Worm (Caenorhabditis elegans) whole organism, L4 larva: ENCODE data around the gene F32D8.13.
A peak's percentile ranks its signal among the peaks of the same experiment; 100 is the strongest.

Experiments used
- F10B5.3 ChIP-seq: sonication (generic microtip); optimal IDR thresholded peaks from 2 replicates; lab custom pipeline; 2016; ENCODE audit warnings: mild to moderate bottlenecking, missing genetic modification characterization, missing compliant biosample characterization
- R02D3.7 ChIP-seq: fragments of 150-350 bp; sonication (generic microtip); optimal IDR thresholded peaks from 3 replicates; lab custom pipeline; 2014; ENCODE audit warnings: missing biosample characterization, missing genetic modification characterization
- Y48G9A.11 ChIP-seq: fragments of 200-800 bp; sonication (Bioruptor generic); IDR thresholded peaks from 2 replicates; pipeline ENCODE4 v1.3.6; 2022; ENCODE audit warnings: missing genetic modification reagents, missing genetic modification characterization, missing compliant biosample characterization
- ZK546.5 ChIP-seq, 2 experiments: sonication (generic microtip); optimal IDR thresholded peaks; 2 replicates each; lab custom pipeline; 2017; ENCODE audit warnings: missing biosample characterization in 2 of 2, missing genetic modification characterization in 2 of 2
- ama-1 ChIP-seq: fragments of 150-350 bp; optimal IDR thresholded peaks from 2 replicates; lab custom pipeline; 2014; ENCODE audit warnings: inconsistent platforms, mixed read lengths
- arid-1 ChIP-seq: fragments of 200-800 bp; sonication (Bioruptor generic); conservative IDR thresholded peaks from 2 replicates; pipeline ENCODE4 v1.3.6; 2022; ENCODE audit warnings: missing genetic modification reagents, missing genetic modification characterization, missing compliant biosample characterization
- attf-4 ChIP-seq: sonication (generic microtip); optimal IDR thresholded peaks from 3 replicates; lab custom pipeline; 2017; ENCODE audit warnings: missing biosample characterization, missing genetic modification characterization
- ceh-20 ChIP-seq: fragments of 200-800 bp; sonication (Bioruptor generic); IDR thresholded peaks from 2 replicates; pipeline ENCODE4 v1.3.6; 2022; ENCODE audit warnings: missing genetic modification reagents, missing genetic modification characterization, missing compliant biosample characterization
- ceh-28 ChIP-seq: fragments of 150-350 bp; optimal IDR thresholded peaks from 2 replicates; lab custom pipeline; 2014; ENCODE audit warnings: missing biosample characterization, missing genetic modification reagents, missing genetic modification characterization
- ceh-32 ChIP-seq: sonication (generic microtip); optimal IDR thresholded peaks from 2 replicates; lab custom pipeline; 2016; ENCODE audit warnings: mild to moderate bottlenecking, missing genetic modification characterization, missing compliant biosample characterization; ENCODE audit not compliant: poor library complexity
- ceh-44 ChIP-seq: fragments of 200-800 bp; sonication (Bioruptor generic); IDR thresholded peaks from 2 replicates; pipeline ENCODE4 v1.3.6; 2022; ENCODE audit warnings: missing genetic modification reagents, missing genetic modification characterization, missing compliant biosample characterization
- ceh-62 ChIP-seq: sonication (generic microtip); optimal IDR thresholded peaks from 2 replicates; lab custom pipeline; 2017; ENCODE audit warnings: missing biosample characterization, missing genetic modification characterization
- ceh-82 ChIP-seq: sonication (generic microtip); optimal IDR thresholded peaks from 2 replicates; lab custom pipeline; 2017; ENCODE audit warnings: missing biosample characterization, missing genetic modification characterization
- ces-1 ChIP-seq: fragments of 150-350 bp; sonication (generic microtip); optimal IDR thresholded peaks from 4 replicates; lab custom pipeline; 2014; ENCODE audit warnings: missing biosample characterization, missing genetic modification reagents, missing genetic modification characterization
- daf-16 ChIP-seq, 3 experiments: sonication (generic microtip); optimal IDR thresholded peaks; 2 replicates each; lab custom pipeline; 2016 to 2017; ENCODE audit warnings: missing genetic modification characterization in 3 of 3, missing genetic modification reagents in 3 of 3, mild to moderate bottlenecking in 2 of 3, missing compliant biosample characterization in 2 of 3, missing biosample characterization in 1 of 3, moderate library complexity in 1 of 3
- daf-19 ChIP-seq: fragments of 200-800 bp; sonication (Bioruptor generic); conservative IDR thresholded peaks from 2 replicates; pipeline ENCODE4 v1.3.6; 2022; ENCODE audit warnings: missing genetic modification characterization, missing compliant biosample characterization
- dmd-6 ChIP-seq: fragments of 200-800 bp; sonication (Bioruptor generic); IDR thresholded peaks from 2 replicates; pipeline ENCODE4 v1.3.6; 2022; ENCODE audit warnings: missing genetic modification reagents, missing genetic modification characterization, missing compliant biosample characterization
- dmd-8 ChIP-seq: fragments of 200-800 bp; sonication (Bioruptor generic); IDR thresholded peaks from 2 replicates; pipeline ENCODE4 v1.3.6; 2022; ENCODE audit warnings: missing genetic modification characterization, missing compliant biosample characterization
- dmd-9 ChIP-seq: fragments of 200-800 bp; sonication (Bioruptor generic); IDR thresholded peaks from 2 replicates; pipeline ENCODE4 v1.3.6; 2022; ENCODE audit warnings: missing genetic modification reagents, missing genetic modification characterization, missing compliant biosample characterization
- dpl-1 ChIP-seq: fragments of 150-350 bp; optimal IDR thresholded peaks from 2 replicates; lab custom pipeline; 2014; ENCODE audit warnings: missing biosample characterization, missing genetic modification reagents, missing genetic modification characterization
- duxl-1 ChIP-seq: sonication (generic microtip); optimal IDR thresholded peaks from 2 replicates; lab custom pipeline; 2016; ENCODE audit warnings: mild to moderate bottlenecking, missing genetic modification characterization, moderate library complexity, missing compliant biosample characterization; ENCODE audit not compliant: poor library complexity
- egl-43 ChIP-seq: fragments of 200-800 bp; sonication (Bioruptor generic); IDR thresholded peaks from 2 replicates; pipeline ENCODE4 v1.3.6; 2022; ENCODE audit warnings: missing genetic modification reagents, missing genetic modification characterization, missing compliant biosample characterization
- gei-8 ChIP-seq: fragments of 200-800 bp; sonication (Bioruptor generic); optimal IDR thresholded peaks from 2 replicates; lab custom pipeline; 2018; ENCODE audit warnings: mild to moderate bottlenecking, missing genetic modification characterization, missing compliant biosample characterization
- hif-1 ChIP-seq, 2 experiments: sonication (generic microtip); optimal IDR thresholded peaks; 2 replicates each; lab custom pipeline; 2016 to 2017; ENCODE audit warnings: missing compliant biosample characterization in 2 of 2, missing genetic modification characterization in 2 of 2, missing genetic modification reagents in 2 of 2, missing genotype in 2 of 2, mild to moderate bottlenecking in 1 of 2
- hlh-11 ChIP-seq: fragments of 200-800 bp; sonication (Bioruptor generic); optimal IDR thresholded peaks from 2 replicates; lab custom pipeline; 2018; ENCODE audit warnings: mild to moderate bottlenecking, missing genetic modification characterization, missing compliant biosample characterization
- hlh-30 ChIP-seq: sonication (generic microtip); optimal IDR thresholded peaks from 2 replicates; lab custom pipeline; 2017; ENCODE audit warnings: antibody characterized with exemption, mild to moderate bottlenecking, missing genetic modification characterization, missing compliant biosample characterization; ENCODE audit not compliant: insufficient read depth
- hmg-1.1 ChIP-seq: fragments of 200-800 bp; sonication (Bioruptor generic); IDR thresholded peaks from 2 replicates; pipeline ENCODE4 v1.3.6; 2022; ENCODE audit warnings: missing genetic modification reagents, missing genetic modification characterization, missing compliant biosample characterization
- jun-1 ChIP-seq: fragments of 150-350 bp; optimal IDR thresholded peaks from 2 replicates; lab custom pipeline; 2014; ENCODE audit warnings: missing biosample characterization, missing genetic modification reagents, missing genetic modification characterization
- lin-1 ChIP-seq: fragments of 200-800 bp; sonication (Bioruptor generic); IDR thresholded peaks from 2 replicates; pipeline ENCODE4 v1.3.6; 2022; ENCODE audit warnings: missing genetic modification reagents, missing genetic modification characterization, missing compliant biosample characterization
- lin-38 ChIP-seq: fragments of 200-800 bp; sonication (Bioruptor generic); IDR thresholded peaks from 2 replicates; pipeline ENCODE4 v1.3.6; 2022; ENCODE audit warnings: missing genetic modification reagents, missing genetic modification characterization, missing compliant biosample characterization
- lir-3 ChIP-seq: sonication (generic microtip); optimal IDR thresholded peaks from 2 replicates; lab custom pipeline; 2016; ENCODE audit warnings: mild to moderate bottlenecking, missing genetic modification characterization, missing compliant biosample characterization
- lsy-2 ChIP-seq, 2 experiments: fragments of 150-350 bp in 1 of 2; sonication (generic microtip) in 1 of 2; optimal IDR thresholded peaks; 2 replicates each; lab custom pipeline; 2014 to 2017; ENCODE audit warnings: missing biosample characterization in 2 of 2, missing genetic modification characterization in 2 of 2
- madf-9 ChIP-seq: fragments of 200-800 bp; sonication (Bioruptor generic); conservative IDR thresholded peaks from 2 replicates; pipeline ENCODE4 v1.3.6; 2022; ENCODE audit warnings: missing genetic modification reagents, missing genetic modification characterization, missing compliant biosample characterization
- mdl-1 ChIP-seq, 2 experiments: fragments of 150-350 bp in 1 of 2; sonication (generic microtip) in 1 of 2; optimal IDR thresholded peaks; 2 replicates each; lab custom pipeline; 2014 to 2017; ENCODE audit warnings: missing biosample characterization in 2 of 2, missing genetic modification characterization in 2 of 2
- mep-1 ChIP-seq: fragments of 150-350 bp; sonication (generic microtip); optimal IDR thresholded peaks from 3 replicates; lab custom pipeline; 2014; ENCODE audit warnings: missing biosample characterization, missing genetic modification characterization
- nhr-102 ChIP-seq: sonication (generic microtip); optimal IDR thresholded peaks from 2 replicates; lab custom pipeline; 2016; ENCODE audit warnings: mild to moderate bottlenecking, missing genetic modification characterization, moderate library complexity, missing compliant biosample characterization
- nhr-11 ChIP-seq: fragments of 150-350 bp; optimal IDR thresholded peaks from 2 replicates; lab custom pipeline; 2014; ENCODE audit warnings: missing biosample characterization, missing genetic modification characterization
- nhr-48 ChIP-seq: sonication (generic microtip); optimal IDR thresholded peaks from 2 replicates; lab custom pipeline; 2016; ENCODE audit warnings: mild to moderate bottlenecking, missing genetic modification characterization, missing compliant biosample characterization
- pha-4 ChIP-seq, 2 experiments: fragments of 150-350 bp in 1 of 2; fragments of 200-800 bp in 1 of 2; sonication (Bioruptor generic) in 1 of 2; IDR thresholded peaks in 1 of 2; optimal IDR thresholded peaks in 1 of 2; 2 replicates each; pipeline versions ENCODE4 v1.3.6 to Lab custom; 2014 to 2022; ENCODE audit warnings: missing genetic modification characterization in 2 of 2, missing genetic modification reagents in 2 of 2, missing biosample characterization in 1 of 2, missing compliant biosample characterization in 1 of 2
- saeg-2 ChIP-seq: fragments of 200-800 bp; sonication (Bioruptor generic); IDR thresholded peaks from 2 replicates; pipeline ENCODE4 v1.3.6; 2022; ENCODE audit warnings: missing genetic modification reagents, missing genetic modification characterization, missing compliant biosample characterization
- sdz-12 ChIP-seq: fragments of 200-800 bp; sonication (Bioruptor generic); optimal IDR thresholded peaks from 2 replicates; lab custom pipeline; 2018; ENCODE audit warnings: mild to moderate bottlenecking, missing genetic modification characterization, missing compliant biosample characterization
- set-16 ChIP-seq: fragments of 200-800 bp; sonication (Bioruptor generic); IDR thresholded peaks from 2 replicates; pipeline ENCODE4 v1.3.6; 2022; ENCODE audit warnings: missing genetic modification reagents, missing genetic modification characterization, missing compliant biosample characterization
- snpc-1.2 ChIP-seq: fragments of 200-800 bp; sonication (Bioruptor generic); IDR thresholded peaks from 2 replicates; pipeline ENCODE4 v1.3.6; 2022; ENCODE audit warnings: missing genetic modification reagents, missing genetic modification characterization, missing compliant biosample characterization
- spr-3 ChIP-seq: fragments of 200-800 bp; sonication (Bioruptor generic); optimal IDR thresholded peaks from 2 replicates; lab custom pipeline; 2018; ENCODE audit warnings: mild to moderate bottlenecking, missing genetic modification characterization, missing compliant biosample characterization
- tag-97 ChIP-seq: fragments of 200-800 bp; sonication (Bioruptor generic); IDR thresholded peaks from 2 replicates; pipeline ENCODE4 v1.3.6; 2022; ENCODE audit warnings: missing genetic modification characterization, missing compliant biosample characterization
- unc-39 ChIP-seq: sonication (generic microtip); optimal IDR thresholded peaks from 2 replicates; lab custom pipeline; 2017; ENCODE audit warnings: missing biosample characterization, missing genetic modification characterization
- zfp-2 ChIP-seq: sonication (generic microtip); optimal IDR thresholded peaks from 2 replicates; lab custom pipeline; 2016; ENCODE audit warnings: mild to moderate bottlenecking, missing genetic modification characterization, missing compliant biosample characterization
- zfp-3 ChIP-seq: fragments of 200-800 bp; sonication (Bioruptor generic); conservative IDR thresholded peaks from 2 replicates; pipeline ENCODE4 v1.3.6; 2022; ENCODE audit warnings: missing genetic modification reagents, missing genetic modification characterization, missing compliant biosample characterization
- zip-11 ChIP-seq: fragments of 200-800 bp; sonication (Bioruptor generic); IDR thresholded peaks from 2 replicates; pipeline ENCODE4 v1.3.6; 2022; ENCODE audit warnings: missing genetic modification characterization, missing compliant biosample characterization
- zip-2 ChIP-seq: fragments of 150-350 bp; optimal IDR thresholded peaks from 2 replicates; lab custom pipeline; 2014; ENCODE audit warnings: missing biosample characterization, missing genetic modification characterization

F32D8.13 gene

ce11 chrV:10937294-10937693 lies 41.0 kb upstream of the F32D8.13 start:
- TF ChIP-seq daf-19 (GFP tag; lab: Robert Waterston, UW), result no peak
- TF ChIP-seq zip-11 (GFP tag; lab: Robert Waterston, UW), result no peak
- TF ChIP-seq dmd-6, result peak; percentile 65
- TF ChIP-seq spr-3 (GFP tag; lab: Kevin White, UChicago), result no peak
- no peak; the same call in 1 of the 2 replicates for TF ChIP-seq saeg-2 (GFP tag; lab: Robert Waterston, UW)
- peak in 1 of 2 experiments; percentile 43 for TF ChIP-seq hif-1 (tag; optimal IDR thresholded peaks at IDR 0.05; lab: Kevin White, UChicago)
- no peak for TF ChIP-seq R02D3.7
- TF ChIP-seq ceh-20 (GFP tag; lab: Robert Waterston, UW), result peak; percentile 23; the same call in 1 of the 2 replicates
- no peak for TF ChIP-seq duxl-1 (tag; lab: Kevin White, UChicago)
- no peak for TF ChIP-seq tag-97 (GFP tag; lab: Robert Waterston, UW)
- TF ChIP-seq ZK546.5 (tag; optimal IDR thresholded peaks at IDR 0.05; lab: Kevin White, UChicago), result no peak
- TF ChIP-seq lin-1, result no peak
- no peak for TF ChIP-seq nhr-102
- peak; percentile 22 for TF ChIP-seq nhr-11 (tag; lab: Kevin White, UChicago)
- TF ChIP-seq set-16 (GFP tag; lab: Robert Waterston, UW), result no peak
- no peak for TF ChIP-seq madf-9 (GFP tag; lab: Robert Waterston, UW)
- TF ChIP-seq lin-38 (GFP tag; lab: Robert Waterston, UW), result 0 out of 2 replicates have a peak, but pooled peaks have one; percentile 23
- TF ChIP-seq pha-4 (GFP tag; IDR thresholded peaks at IDR 0.05; lab: Robert Waterston, UW), result no peak; the same call in 1 of the 2 replicates
- no peak for TF ChIP-seq pha-4 (tag; optimal IDR thresholded peaks at IDR 0.05; lab: Kevin White, UChicago)
- no peak for TF ChIP-seq unc-39 (tag; lab: Kevin White, UChicago)
- TF ChIP-seq ceh-44, result no peak
- TF ChIP-seq attf-4 (tag; lab: Kevin White, UChicago), result no peak
- TF ChIP-seq ceh-32 (tag; lab: Kevin White, UChicago), result no peak
- peak in 1 of 2 experiments; percentile 29 for TF ChIP-seq mdl-1 (tag; optimal IDR thresholded peaks at IDR 0.05; lab: Kevin White, UChicago)
- no peak for TF ChIP-seq ama-1 (lab: Kevin White, UChicago)
- peak; percentile 23 for TF ChIP-seq hlh-11
- peak; percentile 43 for TF ChIP-seq gei-8 (GFP tag; lab: Kevin White, UChicago)
- no peak for TF ChIP-seq ceh-62 (tag; lab: Kevin White, UChicago)
- TF ChIP-seq dmd-9 (GFP tag; lab: Robert Waterston, UW), result no peak
- no peak for TF ChIP-seq arid-1 (GFP tag; lab: Robert Waterston, UW)
- TF ChIP-seq sdz-12 (GFP tag; lab: Kevin White, UChicago), result no peak
- peak; percentile 85 for TF ChIP-seq hlh-30 (tag; lab: Kevin White, UChicago)
- peak; percentile 70 for TF ChIP-seq ces-1 (GFP tag; lab: Kevin White, UChicago)
- no peak for TF ChIP-seq snpc-1.2
- no peak for TF ChIP-seq egl-43 (GFP tag; lab: Robert Waterston, UW)
- no peak for TF ChIP-seq jun-1 (tag; lab: Kevin White, UChicago)
- TF ChIP-seq dpl-1, result no peak
- no peak for TF ChIP-seq lir-3 (tag; lab: Kevin White, UChicago)
- TF ChIP-seq Y48G9A.11 (GFP tag; lab: Robert Waterston, UW), result no peak
- TF ChIP-seq ceh-82, result no peak
- no peak for TF ChIP-seq dmd-8 (GFP tag; lab: Robert Waterston, UW)
- no peak for TF ChIP-seq ceh-28 (tag; lab: Kevin White, UChicago)
- no peak for TF ChIP-seq zip-2 (tag; lab: Kevin White, UChicago)
- no peak for TF ChIP-seq zfp-3
- TF ChIP-seq mep-1 (tag; lab: Kevin White, UChicago), result peak; percentile 70
- TF ChIP-seq hmg-1.1, result no peak
- peak in 1 of 2 experiments; percentile 76 for TF ChIP-seq lsy-2 (tag; optimal IDR thresholded peaks at IDR 0.05; lab: Kevin White, UChicago)
- TF ChIP-seq nhr-48, result no peak
- no peak for TF ChIP-seq zfp-2
- TF ChIP-seq daf-16 (GFP tag; optimal IDR thresholded peaks at IDR 0.05; lab: Kevin White, UChicago), result no peak
- peak; percentile 22 for TF ChIP-seq daf-16 (tag; optimal IDR thresholded peaks at IDR 0.05; lab: Kevin White, UChicago)
- TF ChIP-seq F10B5.3, result no peak
